Worm (Caenorhabditis elegans) whole organism, L1 larva: ENCODE data around the gene ZK1320.7.

Experiments used
- C16A3.4 ChIP-seq: fragments of 150-350 bp; optimal IDR thresholded peaks from 2 replicates; lab custom pipeline; 2014; ENCODE audit warnings: missing biosample characterization, missing genetic modification characterization
- aha-1 ChIP-seq: fragments of 150-350 bp; optimal IDR thresholded peaks from 2 replicates; lab custom pipeline; 2014; ENCODE audit warnings: missing biosample characterization, missing genetic modification characterization
- aly-2 ChIP-seq: fragments of 150-350 bp; optimal IDR thresholded peaks from 2 replicates; lab custom pipeline; 2014; ENCODE audit warnings: missing biosample characterization, missing genetic modification characterization
- blmp-1 ChIP-seq: fragments of 150-350 bp; optimal IDR thresholded peaks from 2 replicates; lab custom pipeline; 2014; ENCODE audit warnings: missing biosample characterization, missing genetic modification characterization
- ceh-8 ChIP-seq: fragments of 200-800 bp; sonication (Bioruptor generic); optimal IDR thresholded peaks from 2 replicates; lab custom pipeline; 2018; ENCODE audit warnings: mild to moderate bottlenecking, missing genetic modification characterization, moderate library complexity, missing compliant biosample characterization
- ceh-88 ChIP-seq: fragments of 200-800 bp; sonication (Bioruptor generic); IDR thresholded peaks from 2 replicates; pipeline ENCODE4 v1.3.6; 2022; ENCODE audit warnings: missing genetic modification characterization, missing compliant biosample characterization
- ces-1 ChIP-seq: fragments of 150-350 bp; optimal IDR thresholded peaks from 2 replicates; lab custom pipeline; 2014; ENCODE audit warnings: missing biosample characterization, missing genetic modification reagents, missing genetic modification characterization
- dsc-1 ChIP-seq: sonication (generic microtip); optimal IDR thresholded peaks from 2 replicates; lab custom pipeline; 2016; ENCODE audit warnings: mild to moderate bottlenecking, missing genetic modification characterization, missing compliant biosample characterization
- efl-3 ChIP-seq: fragments of 200-800 bp; sonication (Bioruptor generic); optimal IDR thresholded peaks from 2 replicates; lab custom pipeline; 2018; ENCODE audit warnings: mild to moderate bottlenecking, missing genetic modification characterization, missing compliant biosample characterization
- egl-13 ChIP-seq: sonication (generic microtip); optimal IDR thresholded peaks from 2 replicates; lab custom pipeline; 2016; ENCODE audit warnings: missing genotype, missing genetic modification reagents, missing genetic modification characterization, missing compliant biosample characterization
- egl-27 ChIP-seq, 2 experiments: fragments of 150-350 bp in 1 of 2; sonication (generic microtip); optimal IDR thresholded peaks; 3 replicates each; lab custom pipeline; 2017 to 2018; ENCODE audit warnings: missing biosample characterization in 2 of 2, missing genetic modification characterization in 2 of 2, missing genetic modification reagents in 2 of 2
- elt-2 ChIP-seq: sonication (generic microtip); optimal IDR thresholded peaks from 2 replicates; lab custom pipeline; 2016; ENCODE audit warnings: missing genetic modification characterization, mild to moderate bottlenecking, inconsistent platforms, missing compliant biosample characterization, missing genetic modification reagents
- elt-3 ChIP-seq, 6 experiments: fragments of 150-350 bp in 1 of 6; sonication (generic microtip); optimal IDR thresholded peaks; 2 replicates each; lab custom pipeline; 2017 to 2018; ENCODE audit warnings: missing biosample characterization in 6 of 6, missing genetic modification characterization in 6 of 6, inconsistent platforms in 1 of 6
- fkh-10 ChIP-seq: sonication (generic microtip); optimal IDR thresholded peaks from 2 replicates; lab custom pipeline; 2017; ENCODE audit warnings: missing biosample characterization, missing genetic modification reagents, missing genetic modification characterization
- fkh-8 ChIP-seq: sonication (generic microtip); optimal IDR thresholded peaks from 2 replicates; lab custom pipeline; 2016; ENCODE audit warnings: mild to moderate bottlenecking, missing genetic modification characterization, missing compliant biosample characterization
- grh-1 ChIP-seq: fragments of 200-800 bp; sonication (Bioruptor generic); IDR thresholded peaks from 2 replicates; pipeline ENCODE4 v1.3.6; 2022; ENCODE audit warnings: missing genetic modification reagents, missing genetic modification characterization, missing compliant biosample characterization
- hlh-17 ChIP-seq: fragments of 200-800 bp; sonication (Bioruptor generic); optimal IDR thresholded peaks from 2 replicates; lab custom pipeline; 2018; ENCODE audit warnings: missing genetic modification characterization, mild to moderate bottlenecking, missing compliant biosample characterization, moderate library complexity, borderline replicate concordance
- hlh-4 ChIP-seq: sonication (generic microtip); optimal IDR thresholded peaks from 2 replicates; lab custom pipeline; 2016; ENCODE audit warnings: mild to moderate bottlenecking, missing genetic modification characterization, missing compliant biosample characterization
- isw-1 ChIP-seq: fragments of 200-800 bp; sonication (Bioruptor generic); IDR thresholded peaks from 2 replicates; pipeline ENCODE4 v1.3.6; 2022; ENCODE audit warnings: missing genetic modification characterization, missing compliant biosample characterization
- jun-1 ChIP-seq: fragments of 150-350 bp; optimal IDR thresholded peaks from 2 replicates; lab custom pipeline; 2014; ENCODE audit warnings: missing biosample characterization, missing genetic modification reagents, missing genetic modification characterization
- lin-13 ChIP-seq: fragments of 150-350 bp; optimal IDR thresholded peaks from 2 replicates; lab custom pipeline; 2014; ENCODE audit warnings: missing biosample characterization, missing genetic modification reagents, missing genetic modification characterization
- lin-15B ChIP-seq: fragments of 150-350 bp; sonication (generic microtip); optimal IDR thresholded peaks from 3 replicates; lab custom pipeline; 2014; ENCODE audit warnings: missing biosample characterization, missing genetic modification characterization
- lir-3 ChIP-seq: sonication (generic microtip); optimal IDR thresholded peaks from 2 replicates; lab custom pipeline; 2016; ENCODE audit warnings: mild to moderate bottlenecking, missing genetic modification characterization, moderate library complexity, missing compliant biosample characterization; ENCODE audit not compliant: poor library complexity
- lsy-2 ChIP-seq, 2 experiments: fragments of 150-350 bp; optimal IDR thresholded peaks; 2 replicates each; lab custom pipeline; 2014; ENCODE audit warnings: missing biosample characterization in 2 of 2, missing genetic modification characterization in 2 of 2
- mep-1 ChIP-seq: fragments of 150-350 bp; optimal IDR thresholded peaks from 2 replicates; lab custom pipeline; 2014; ENCODE audit warnings: missing biosample characterization, missing genetic modification characterization
- nhr-12 ChIP-seq: sonication (generic microtip); optimal IDR thresholded peaks from 2 replicates; lab custom pipeline; 2017; ENCODE audit warnings: missing biosample characterization, missing genetic modification characterization
- nhr-19 ChIP-seq: fragments of 200-800 bp; sonication (Bioruptor generic); conservative IDR thresholded peaks from 2 replicates; pipeline ENCODE4 v1.3.6; 2022; ENCODE audit warnings: missing genetic modification characterization, missing compliant biosample characterization
- nhr-20 ChIP-seq: sonication (generic microtip); optimal IDR thresholded peaks from 2 replicates; lab custom pipeline; 2016; ENCODE audit warnings: mild to moderate bottlenecking, missing genetic modification characterization, missing compliant biosample characterization
- nhr-237 ChIP-seq: fragments of 150-350 bp; optimal IDR thresholded peaks from 2 replicates; lab custom pipeline; 2014; ENCODE audit warnings: missing biosample characterization, missing genetic modification characterization
- nhr-71 ChIP-seq: sonication (generic microtip); optimal IDR thresholded peaks from 2 replicates; lab custom pipeline; 2016; ENCODE audit warnings: mild to moderate bottlenecking, missing genetic modification characterization, moderate library complexity, missing compliant biosample characterization
- nhr-76 ChIP-seq: sonication (generic microtip); optimal IDR thresholded peaks from 2 replicates; lab custom pipeline; 2017; ENCODE audit warnings: missing biosample characterization, missing genetic modification characterization
- nhr-77 ChIP-seq: fragments of 150-350 bp; optimal IDR thresholded peaks from 2 replicates; lab custom pipeline; 2014; ENCODE audit warnings: missing biosample characterization, missing genetic modification characterization
- nhr-85 ChIP-seq: sonication (generic microtip); peaks from one replicate; lab custom pipeline; 2016; ENCODE audit warnings: missing genetic modification characterization, inconsistent platforms, missing compliant biosample characterization
- pag-3 ChIP-seq: sonication (generic microtip); optimal IDR thresholded peaks from 2 replicates; lab custom pipeline; 2017; ENCODE audit warnings: missing genetic modification characterization, mild to moderate bottlenecking, missing compliant biosample characterization, antibody characterized with exemption, borderline replicate concordance; ENCODE audit not compliant: insufficient read depth
- pax-3 ChIP-seq: fragments of 200-800 bp; sonication (Bioruptor generic); optimal IDR thresholded peaks from 2 replicates; lab custom pipeline; 2018; ENCODE audit warnings: mild to moderate bottlenecking, missing genetic modification characterization, moderate library complexity, missing compliant biosample characterization
- skn-1 ChIP-seq: fragments of 150-350 bp; optimal IDR thresholded peaks from 2 replicates; lab custom pipeline; 2014; ENCODE audit warnings: missing biosample characterization, missing genetic modification characterization
- snpc-4 ChIP-seq: fragments of 150-350 bp; optimal IDR thresholded peaks from 2 replicates; lab custom pipeline; 2014; ENCODE audit warnings: missing biosample characterization, missing genetic modification characterization
- snu-23 ChIP-seq: sonication (generic microtip); optimal IDR thresholded peaks from 2 replicates; lab custom pipeline; 2016; ENCODE audit warnings: missing genetic modification characterization, missing compliant biosample characterization
- sox-4 ChIP-seq: sonication (generic microtip); optimal IDR thresholded peaks from 2 replicates; lab custom pipeline; 2016; ENCODE audit warnings: missing genetic modification characterization, missing compliant biosample characterization
- sptf-1 ChIP-seq: fragments of 150-350 bp; optimal IDR thresholded peaks from 2 replicates; lab custom pipeline; 2014; ENCODE audit warnings: missing biosample characterization, missing genetic modification characterization
- tbx-2 ChIP-seq: sonication (generic microtip); optimal IDR thresholded peaks from 2 replicates; lab custom pipeline; 2016; ENCODE audit warnings: missing genetic modification characterization, missing compliant biosample characterization
- unc-130 ChIP-seq: fragments of 150-350 bp; optimal IDR thresholded peaks from 2 replicates; lab custom pipeline; 2017; ENCODE audit warnings: missing biosample characterization, missing genetic modification characterization, inconsistent platforms
- unc-62 ChIP-seq: fragments of 150-350 bp; optimal IDR thresholded peaks from 2 replicates; lab custom pipeline; 2014; ENCODE audit warnings: missing biosample characterization, missing genetic modification reagents, missing genetic modification characterization
- unc-98 ChIP-seq: fragments of 200-800 bp; sonication (Bioruptor generic); IDR thresholded peaks from 2 replicates; pipeline ENCODE4 v1.3.6; 2022; ENCODE audit warnings: missing genetic modification characterization, missing compliant biosample characterization
- zag-1 ChIP-seq: fragments of 150-350 bp; optimal IDR thresholded peaks from 2 replicates; lab custom pipeline; 2014; ENCODE audit warnings: missing biosample characterization, missing genetic modification characterization
- ztf-11 ChIP-seq, 2 experiments: sonication (generic microtip); optimal IDR thresholded peaks; 2 replicates each; lab custom pipeline; 2016 to 2017; ENCODE audit warnings: missing genetic modification characterization in 2 of 2, missing biosample characterization in 1 of 2, missing compliant biosample characterization in 1 of 2

Gene ZK1320.7

DNA sequence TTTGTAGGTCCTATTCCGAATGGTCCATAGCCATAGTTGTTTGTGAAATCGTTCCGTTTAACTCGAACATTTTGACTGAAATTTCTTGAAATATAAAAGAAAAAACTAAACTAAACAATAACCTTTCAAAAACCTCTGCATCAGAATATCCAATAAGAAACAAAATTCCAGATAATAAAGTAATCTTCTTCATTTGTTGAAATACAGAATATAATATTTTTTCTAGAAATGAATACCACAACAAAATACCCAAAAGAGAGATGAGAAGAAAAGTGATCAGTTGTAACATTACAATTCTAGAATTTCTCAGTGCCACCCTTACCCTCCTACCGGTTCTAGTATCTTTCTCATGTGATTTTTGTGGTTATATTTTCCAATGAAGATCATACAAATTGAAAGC is 17.7 kb upstream of the ZK1320.7 start, which contains the start of gene ZK1307.2:
Gene ZK1307.2, minus strand, starts transcription at position 274 of the 400 bp plus-strand sequence.
- TF ChIP-seq isw-1 (GFP tag; lab: Robert Waterston, UW): no peak
- no peak for TF ChIP-seq ceh-88
- no peak for TF ChIP-seq ces-1 (GFP tag; lab: Kevin White, UChicago)

DNA sequence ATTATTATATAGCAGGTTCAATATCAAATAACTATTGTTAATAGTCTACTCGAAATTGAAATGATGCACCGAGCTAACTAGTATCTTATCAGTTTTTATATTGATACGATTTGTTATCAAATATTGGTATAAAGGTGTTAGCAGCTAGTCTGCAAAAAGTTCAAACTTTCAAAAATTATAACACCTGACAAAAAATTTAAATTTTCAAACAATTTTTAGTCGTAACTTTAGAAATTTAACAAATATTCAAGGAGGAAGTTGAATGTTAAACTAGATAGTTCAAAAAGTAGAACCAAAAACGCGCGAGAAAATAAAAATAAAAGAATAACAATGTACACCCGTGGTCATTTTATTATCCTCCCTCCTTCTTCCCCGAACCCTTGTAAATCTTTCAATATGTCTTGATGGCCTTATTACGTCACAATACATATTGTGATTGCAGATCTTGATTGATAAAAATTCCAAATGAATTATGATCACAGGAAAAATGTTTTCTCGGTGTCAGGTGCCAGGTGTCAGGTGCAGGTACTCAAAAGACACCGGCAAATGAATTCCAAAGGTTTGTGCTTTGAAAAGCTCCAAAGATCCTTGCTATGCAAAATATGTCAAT is 15.8 kb upstream of the ZK1320.7 start, which contains the start of gene ZK1307.1:
Gene ZK1307.1, minus strand, starts transcription at position 51 of the 610 bp plus-strand sequence.
- TF ChIP-seq egl-13 (tag; lab: Kevin White, UChicago): no peak
- peak; percentile 23 for TF ChIP-seq blmp-1 (tag; lab: Kevin White, UChicago)
- TF ChIP-seq elt-2 (tag; lab: Kevin White, UChicago): peak; percentile 32

DNA sequence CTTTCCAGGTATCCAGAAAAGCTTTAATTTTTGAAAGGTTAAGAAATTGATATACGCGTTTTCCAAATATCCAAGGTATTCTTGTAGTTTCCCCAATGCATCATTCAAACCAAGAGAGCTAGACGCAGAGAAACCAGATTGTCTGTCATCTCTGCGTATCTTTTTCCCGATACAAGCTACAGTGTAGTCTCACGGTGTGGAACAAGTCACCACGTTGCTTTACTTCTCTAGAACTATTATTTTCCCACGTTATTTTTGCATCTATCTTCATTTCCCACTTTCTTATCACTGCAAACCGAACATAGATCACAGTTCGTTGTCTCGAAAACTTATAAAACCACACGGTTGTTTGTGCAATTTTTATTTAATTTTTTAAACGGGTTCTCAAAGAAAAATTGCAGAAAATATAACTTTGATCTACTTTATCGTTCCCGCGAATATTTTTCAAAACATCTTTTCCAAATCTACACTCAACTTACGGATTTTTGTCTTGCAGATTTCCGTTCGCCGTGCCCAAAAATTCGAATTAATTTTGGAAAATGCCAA is 15.1 kb upstream of the ZK1320.7 start, which contains the start of gene gstk-1:
Gene gstk-1, plus strand, starts transcription at position 496 of the 546 bp plus-strand sequence.
- peak; percentile 78 for TF ChIP-seq nhr-85
- peak; percentile 94 for TF ChIP-seq nhr-20 (tag; lab: Kevin White, UChicago)
- TF ChIP-seq nhr-77 (tag; lab: Kevin White, UChicago): no peak
- no peak for TF ChIP-seq unc-98 (GFP tag; lab: Robert Waterston, UW)
- no peak for TF ChIP-seq isw-1 (GFP tag; lab: Robert Waterston, UW)
- no peak for TF ChIP-seq nhr-76
- peak in 1 of 2 experiments; percentile 2 for TF ChIP-seq lsy-2 (tag; optimal IDR thresholded peaks at IDR 0.05; lab: Kevin White, UChicago)
- TF ChIP-seq egl-13 (tag; lab: Kevin White, UChicago): no peak
- peak; percentile 13 for TF ChIP-seq snu-23 (GFP tag; lab: Kevin White, UChicago)
- TF ChIP-seq sox-4 (tag; lab: Kevin White, UChicago): no peak
- TF ChIP-seq ceh-88: no peak
- TF ChIP-seq lin-13 (GFP tag; lab: Kevin White, UChicago): no peak
- TF ChIP-seq lin-15B (tag; lab: Kevin White, UChicago): no peak
- no peak for TF ChIP-seq mep-1 (tag; lab: Kevin White, UChicago)
- peak in 2 of 6 experiments; percentile 44 to 67 for TF ChIP-seq elt-3 (tag; optimal IDR thresholded peaks at IDR 0.05; lab: Kevin White, UChicago)
- no peak for TF ChIP-seq hlh-17 (GFP tag; lab: Kevin White, UChicago)
- TF ChIP-seq fkh-10: no peak
- TF ChIP-seq aha-1 (tag; lab: Kevin White, UChicago): no peak
- TF ChIP-seq ztf-11 (tag; optimal IDR thresholded peaks at IDR 0.05; lab: Kevin White, UChicago): no peak
- no peak for TF ChIP-seq efl-3 (GFP tag; lab: Kevin White, UChicago)
- TF ChIP-seq skn-1 (tag; lab: Kevin White, UChicago): no peak
- TF ChIP-seq egl-27 (tag; optimal IDR thresholded peaks at IDR 0.05; lab: Kevin White, UChicago): no peak
- TF ChIP-seq grh-1: peak; percentile 31; the same call in 1 of the 2 replicates
- TF ChIP-seq blmp-1 (tag; lab: Kevin White, UChicago): peak; percentile 31
- TF ChIP-seq dsc-1 (tag; lab: Kevin White, UChicago): no peak
- TF ChIP-seq nhr-12: no peak
- no peak for TF ChIP-seq zag-1
- TF ChIP-seq C16A3.4 (tag; lab: Kevin White, UChicago): peak; percentile 11
- TF ChIP-seq ceh-8 (GFP tag; lab: Kevin White, UChicago): no peak
- no peak for TF ChIP-seq pax-3 (tag; lab: Kevin White, UChicago)
- no peak for TF ChIP-seq jun-1 (tag; lab: Kevin White, UChicago)
- TF ChIP-seq nhr-71: peak; percentile 57
- no peak for TF ChIP-seq lir-3 (tag; lab: Kevin White, UChicago)
- TF ChIP-seq elt-2 (tag; lab: Kevin White, UChicago): peak; percentile 68
- no peak for TF ChIP-seq unc-130
- TF ChIP-seq aly-2 (tag; lab: Kevin White, UChicago): no peak
- TF ChIP-seq pag-3 (tag; lab: Kevin White, UChicago): no peak
- 0 out of 2 replicates have a peak, but pooled peaks have one; percentile 13 for TF ChIP-seq nhr-19 (GFP tag; lab: Robert Waterston, UW)
- TF ChIP-seq tbx-2 (tag; lab: Kevin White, UChicago): peak; percentile 9
- TF ChIP-seq unc-62 (GFP tag; lab: Kevin White, UChicago): no peak
- TF ChIP-seq nhr-237 (tag; lab: Kevin White, UChicago): no peak
- no peak for TF ChIP-seq sptf-1 (tag; lab: Kevin White, UChicago)
- no peak for TF ChIP-seq fkh-8 (tag; lab: Kevin White, UChicago)
- TF ChIP-seq snpc-4 (tag; lab: Kevin White, UChicago): no peak
- TF ChIP-seq hlh-4 (tag; lab: Kevin White, UChicago): no peak
